Worm (Caenorhabditis elegans): ENCODE results near the gene F07E5.13.

DNA sequence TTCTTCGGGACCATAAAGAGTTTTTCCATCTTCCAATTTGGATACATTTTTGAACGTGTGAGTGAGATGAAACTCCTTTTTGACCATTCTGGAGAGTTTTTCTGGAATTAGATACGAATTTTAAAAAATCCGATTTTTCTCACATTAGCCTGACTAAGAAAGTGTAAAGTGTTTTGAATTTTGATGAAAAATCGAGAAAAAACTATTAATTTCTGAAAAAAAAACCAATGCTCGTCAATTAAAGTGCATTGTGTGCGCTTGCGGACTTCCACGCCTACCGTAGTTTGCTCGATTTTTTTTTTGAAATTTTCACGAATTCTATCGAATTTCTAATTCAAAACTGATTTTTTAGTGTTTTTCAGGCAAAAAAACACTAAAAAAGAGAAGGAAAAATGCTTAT lies 35.2 kb downstream of the F07E5.13 start, which contains the start of gene bath-1:
- TF ChIP-seq mxl-1 (tag; optimal IDR thresholded peaks at IDR 0.05) (no peak), Y67H2A.10 (GFP tag; conservative IDR thresholded peaks at IDR 0.05) (no peak), dpl-1 (GFP tag; optimal IDR thresholded peaks at IDR 0.05) (no peak), ztf-18 (tag; optimal IDR thresholded peaks at IDR 0.05) (no peak), ama-1 (optimal IDR thresholded peaks at IDR 0.05) (no peak), ama-1 (GFP tag; optimal IDR thresholded peaks at IDR 0.05) (no peak), let-607 (tag; optimal IDR thresholded peaks at IDR 0.05) (no peak), lin-26 (GFP tag; IDR thresholded peaks at IDR 0.05) (no peak)

Measured in whole organism, young adult.